Fruit fly (Drosophila melanogaster): ENCODE data around the gene CG15695.

- no peak for TF ChIP-seq Dref (GFP tag; IDR thresholded peaks at IDR 0.05)
- TF ChIP-seq CG11456 (GFP tag; IDR thresholded peaks at IDR 0.05), result no peak
Measured at dm6 chr3R:20846768-20847167, 4.8 kb downstream of the CG15695 start, which contains the start of gene CG15696.
